Worm (Caenorhabditis elegans): ENCODE results near the gene F40H3.2.

DNA sequence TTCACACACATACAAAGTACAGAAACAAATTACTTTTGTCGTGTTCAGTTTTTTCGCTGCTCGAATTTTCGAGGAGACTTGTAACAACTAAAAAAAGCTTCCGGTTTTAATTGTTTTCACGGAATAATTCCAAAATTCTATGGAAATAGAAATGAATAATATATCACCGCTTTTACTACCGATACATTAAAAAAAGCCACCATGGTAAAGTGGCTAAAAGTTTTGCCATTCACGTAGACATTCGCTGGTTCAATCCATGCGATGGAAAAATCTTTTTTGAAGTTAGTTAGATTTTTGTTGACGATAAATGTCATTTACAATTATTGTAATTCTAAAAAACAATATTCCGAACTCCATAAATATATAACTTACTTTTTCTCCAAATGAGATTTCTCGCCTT lies 4.7 kb upstream of the F40H3.2 start:
- TF ChIP-seq zag-1 (tag; optimal IDR thresholded peaks at IDR 0.05) (no peak), pqm-1 (tag; optimal IDR thresholded peaks at IDR 0.05) (no peak), mdl-1 (tag; optimal IDR thresholded peaks at IDR 0.05) (no peak), egl-27 (tag; optimal IDR thresholded peaks at IDR 0.05) (no peak), ceh-82 (tag; optimal IDR thresholded peaks at IDR 0.05) (no peak), unc-62 (GFP tag; optimal IDR thresholded peaks at IDR 0.05) (no peak), elt-2 (tag; optimal IDR thresholded peaks at IDR 0.05) (no peak), nhr-12 (tag; optimal IDR thresholded peaks at IDR 0.05) (no peak), ama-1 (optimal IDR thresholded peaks at IDR 0.05) (no peak), pha-4 (tag; optimal IDR thresholded peaks at IDR 0.05) (no peak)

All from whole organism, L3 larva.